Worm (Caenorhabditis elegans) whole organism, midembryonic: ENCODE data around the gene gst-27.

ENCODE experiments used
- T22C8.4 ChIP-seq: fragments of 200-800 bp; sonication (Bioruptor generic); IDR thresholded peaks from 2 replicates; pipeline ENCODE4 v1.3.6; 2022; ENCODE audit warnings: missing genetic modification characterization, missing compliant biosample characterization
- cog-1 ChIP-seq: sonication (generic microtip); optimal IDR thresholded peaks from 2 replicates; lab custom pipeline; 2016; ENCODE audit warnings: missing genetic modification characterization, missing compliant biosample characterization
- flt-1 ChIP-seq: fragments of 200-800 bp; sonication (Bioruptor generic); IDR thresholded peaks from 2 replicates; pipeline ENCODE4 v1.3.6; 2022; ENCODE audit warnings: missing genetic modification characterization, missing compliant biosample characterization
- tab-1 ChIP-seq: fragments of 200-800 bp; sonication (Bioruptor generic); IDR thresholded peaks from 2 replicates; pipeline ENCODE4 v1.3.6; 2022; ENCODE audit warnings: missing genetic modification characterization, missing compliant biosample characterization

ce11 chrII:15205346-15205745 lies 39.8 kb upstream of the gst-27 start:
- TF ChIP-seq tab-1 (GFP tag; lab: Robert Waterston, UW) (no peak), flt-1 (GFP tag; lab: Robert Waterston, UW) (no peak), cog-1 (tag; lab: Kevin White, UChicago) (no peak), T22C8.4 (GFP tag; lab: Robert Waterston, UW) (no peak)
